Worm (Caenorhabditis elegans) whole organism, L3 larva: ENCODE results near the gene C18D4.4.

Experiments
- R02D3.7 ChIP-seq: fragments of 150-350 bp; optimal IDR thresholded peaks from 2 replicates; lab custom pipeline; 2014; ENCODE audit warnings: missing biosample characterization, missing genetic modification characterization
- ceh-28 ChIP-seq: fragments of 150-350 bp; optimal IDR thresholded peaks from 2 replicates; lab custom pipeline; 2014; ENCODE audit warnings: missing biosample characterization, missing genetic modification reagents, missing genetic modification characterization
- ceh-82 ChIP-seq: fragments of 150-350 bp; optimal IDR thresholded peaks from 2 replicates; lab custom pipeline; 2014; ENCODE audit warnings: missing biosample characterization, missing genetic modification characterization
- daf-12 ChIP-seq: fragments of 150-350 bp; optimal IDR thresholded peaks from 2 replicates; lab custom pipeline; 2014; ENCODE audit warnings: missing biosample characterization, missing genetic modification reagents, missing genetic modification characterization
- jun-1 ChIP-seq: fragments of 150-350 bp; optimal IDR thresholded peaks from 2 replicates; lab custom pipeline; 2014; ENCODE audit warnings: missing biosample characterization, missing genetic modification reagents, missing genetic modification characterization
- nfya-1 ChIP-seq: sonication (generic microtip); optimal IDR thresholded peaks from 2 replicates; lab custom pipeline; 2017; ENCODE audit warnings: missing genetic modification characterization, mild to moderate bottlenecking, missing compliant biosample characterization, antibody characterized with exemption, moderate library complexity; ENCODE audit not compliant: insufficient read depth
- nhr-11 ChIP-seq: fragments of 150-350 bp; optimal IDR thresholded peaks from 2 replicates; lab custom pipeline; 2014; ENCODE audit warnings: missing biosample characterization, missing genetic modification characterization
- nhr-25 ChIP-seq: sonication (generic microtip); optimal IDR thresholded peaks from 2 replicates; lab custom pipeline; 2017; ENCODE audit warnings: missing biosample characterization, missing genetic modification characterization
- nhr-77 ChIP-seq: fragments of 150-350 bp; optimal IDR thresholded peaks from 2 replicates; lab custom pipeline; 2014; ENCODE audit warnings: missing biosample characterization, missing genetic modification characterization
- ztf-4 ChIP-seq: fragments of 150-350 bp; optimal IDR thresholded peaks from 2 replicates; lab custom pipeline; 2014; ENCODE audit warnings: missing biosample characterization, missing genetic modification characterization

DNA sequence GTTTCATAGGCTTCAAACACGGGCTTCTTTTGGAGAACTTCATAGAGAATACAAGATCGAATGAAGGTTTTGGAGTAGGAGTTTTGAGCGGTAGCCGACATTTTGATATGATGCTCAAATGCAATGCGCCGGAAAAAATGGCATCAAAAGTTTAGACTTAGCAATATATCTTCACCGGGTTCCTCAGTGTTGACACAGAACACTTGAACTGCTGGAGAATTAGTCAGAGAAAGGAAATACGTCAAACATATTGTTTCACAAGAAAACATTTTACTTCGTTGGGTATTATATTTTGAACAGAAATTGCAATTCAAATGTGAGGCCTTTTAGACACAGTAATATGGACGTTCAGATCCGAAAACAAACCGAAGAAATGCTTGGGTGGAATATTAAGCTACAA, 27.1 kb upstream of the C18D4.4 start, which contains the start of gene fbxa-174:
- TF ChIP-seq nhr-77 (tag; lab: Kevin White, UChicago) = no peak
- TF ChIP-seq ceh-82 (tag; lab: Kevin White, UChicago) = no peak
- TF ChIP-seq nfya-1 (tag; lab: Kevin White, UChicago) = no peak
- no peak for TF ChIP-seq nhr-11 (tag; lab: Kevin White, UChicago)
- TF ChIP-seq daf-12 (tag; lab: Kevin White, UChicago) = no peak
- TF ChIP-seq R02D3.7 (tag; lab: Kevin White, UChicago) = no peak
- TF ChIP-seq jun-1 (tag; lab: Kevin White, UChicago) = no peak
- no peak for TF ChIP-seq ztf-4
- no peak for TF ChIP-seq ceh-28
- TF ChIP-seq nhr-25 = no peak
